Worm (Caenorhabditis elegans) whole organism, late embryonic: ENCODE results near the gene Y39H10B.2.

ENCODE experiments used
- C08G9.2 ChIP-seq: sonication (generic microtip); optimal IDR thresholded peaks from 2 replicates; lab custom pipeline; 2016; ENCODE audit warnings: mild to moderate bottlenecking, missing genetic modification characterization, moderate library complexity, missing compliant biosample characterization
- ama-1 ChIP-seq: fragments of 150-350 bp; optimal IDR thresholded peaks from 2 replicates; lab custom pipeline; 2014
- ceh-48 ChIP-seq: sonication (generic microtip); optimal IDR thresholded peaks from 2 replicates; lab custom pipeline; 2016; ENCODE audit warnings: missing genetic modification characterization, inconsistent platforms, missing compliant biosample characterization
- ceh-6 ChIP-seq: fragments of 200-800 bp; sonication (Bioruptor generic); optimal IDR thresholded peaks from 2 replicates; lab custom pipeline; 2018; ENCODE audit warnings: mild to moderate bottlenecking, missing genetic modification characterization, missing compliant biosample characterization
- ceh-9 ChIP-seq: sonication (generic microtip); optimal IDR thresholded peaks from 2 replicates; lab custom pipeline; 2016; ENCODE audit warnings: mild to moderate bottlenecking, missing genetic modification characterization, inconsistent platforms, missing compliant biosample characterization
- dmd-4 ChIP-seq: sonication (generic microtip); optimal IDR thresholded peaks from 2 replicates; lab custom pipeline; 2016; ENCODE audit warnings: borderline replicate concordance, missing genetic modification characterization, missing compliant biosample characterization
- ets-4 ChIP-seq: sonication (generic microtip); optimal IDR thresholded peaks from 2 replicates; lab custom pipeline; 2016; ENCODE audit warnings: missing genetic modification characterization, missing compliant biosample characterization
- madf-2 ChIP-seq: sonication (generic microtip); optimal IDR thresholded peaks from 2 replicates; lab custom pipeline; 2017; ENCODE audit warnings: missing genetic modification characterization, missing compliant biosample characterization
- nhr-11 ChIP-seq: fragments of 150-350 bp; optimal IDR thresholded peaks from 2 replicates; lab custom pipeline; 2014; ENCODE audit warnings: missing biosample characterization, missing genetic modification characterization
- pag-3 ChIP-seq: sonication (generic microtip); optimal IDR thresholded peaks from 2 replicates; lab custom pipeline; 2016; ENCODE audit warnings: missing compliant biosample characterization, missing genetic modification characterization, borderline replicate concordance
- pax-1 ChIP-seq: fragments of 150-350 bp; optimal IDR thresholded peaks from 2 replicates; lab custom pipeline; 2014; ENCODE audit warnings: missing biosample characterization, missing genetic modification characterization
- unc-55 ChIP-seq: sonication (generic microtip); optimal IDR thresholded peaks from 2 replicates; lab custom pipeline; 2017; ENCODE audit warnings: missing biosample characterization, missing genetic modification reagents, missing genetic modification characterization
- zip-5 ChIP-seq: sonication (generic microtip); optimal IDR thresholded peaks from 2 replicates; lab custom pipeline; 2016; ENCODE audit warnings: missing genetic modification characterization, missing compliant biosample characterization

DNA sequence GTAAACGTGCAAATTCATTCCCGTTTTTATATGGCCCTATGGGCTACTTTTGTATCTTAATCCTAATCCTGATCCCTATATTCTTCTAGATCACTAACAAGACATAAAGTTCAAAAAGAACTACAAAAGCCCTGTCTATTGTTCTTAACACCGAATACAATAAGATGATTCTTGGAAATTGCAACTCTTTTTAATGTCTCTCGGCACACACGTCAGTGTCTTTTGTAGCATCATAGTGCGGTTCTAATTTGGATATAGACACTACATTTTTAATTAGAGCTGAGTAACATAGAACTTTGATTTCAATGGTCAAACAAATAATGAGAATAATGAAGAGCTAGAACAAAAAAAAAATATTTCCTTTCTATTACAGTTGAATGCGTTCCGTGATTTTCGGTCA, 28.7 kb upstream of the Y39H10B.2 start:
- TF ChIP-seq nhr-11 (tag; lab: Kevin White, UChicago) (no peak), C08G9.2 (no peak), zip-5 (tag; lab: Kevin White, UChicago) (no peak), ama-1 (lab: Kevin White, UChicago) (no peak), unc-55 (no peak), ceh-48 (no peak), ceh-9 (no peak), madf-2 (tag; lab: Kevin White, UChicago) (no peak), dmd-4 (tag; lab: Kevin White, UChicago) (no peak), ets-4 (no peak), ceh-6 (no peak), pag-3 (tag; lab: Kevin White, UChicago) (no peak), pax-1 (tag; lab: Kevin White, UChicago) (no peak)
